Worm (Caenorhabditis elegans) whole organism, midembryonic: ENCODE data around the gene mcm-7.

Experiments used
- T22C8.4 ChIP-seq: fragments of 200-800 bp; sonication (Bioruptor generic); IDR thresholded peaks from 2 replicates; pipeline ENCODE4 v1.3.6; 2022; ENCODE audit warnings: missing genetic modification characterization, missing compliant biosample characterization
- klf-2 ChIP-seq: fragments of 200-800 bp; sonication (Bioruptor generic); conservative IDR thresholded peaks from 2 replicates; pipeline ENCODE4 v1.3.6; 2022; ENCODE audit warnings: missing genetic modification reagents, missing genetic modification characterization, missing compliant biosample characterization
- ref-1 ChIP-seq: fragments of 200-800 bp; sonication (Bioruptor generic); conservative IDR thresholded peaks from 2 replicates; pipeline ENCODE4 v1.3.6; 2022; ENCODE audit warnings: missing genetic modification reagents, missing genetic modification characterization, missing compliant biosample characterization

DNA sequence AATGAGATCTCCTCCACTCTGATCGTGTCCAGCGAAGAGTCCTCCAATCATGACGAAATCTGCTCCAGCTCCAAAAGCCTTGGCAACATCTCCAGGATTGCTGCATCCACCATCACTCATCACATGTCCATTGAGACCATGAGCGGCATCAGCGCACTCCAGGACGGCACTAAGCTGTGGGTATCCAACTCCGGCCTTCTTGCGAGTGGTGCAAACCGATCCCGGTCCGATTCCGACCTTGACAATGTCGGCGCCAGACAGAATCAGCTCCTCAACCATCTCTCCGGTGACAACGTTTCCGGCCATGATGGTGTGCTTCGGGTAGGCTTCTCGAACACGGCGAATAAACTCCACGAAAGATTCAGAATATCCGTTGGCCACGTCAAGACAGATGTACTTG, 23.5 kb downstream of the mcm-7 start:
- TF ChIP-seq T22C8.4 (GFP tag; lab: Robert Waterston, UW): no peak
- TF ChIP-seq ref-1 (GFP tag; lab: Robert Waterston, UW): no peak
- TF ChIP-seq klf-2 (GFP tag; lab: Robert Waterston, UW): no peak
